Worm (Caenorhabditis elegans) whole organism, young adult: Measurements from ENCODE around the gene kin-30.

Experiments used
- B0261.1 ChIP-seq: sonication (generic microtip); optimal IDR thresholded peaks from 2 replicates; lab custom pipeline; 2016; ENCODE audit warnings: mild to moderate bottlenecking, missing genetic modification characterization, moderate library complexity, missing compliant biosample characterization
- F23B12.7 ChIP-seq: sonication (generic microtip); optimal IDR thresholded peaks from 2 replicates; lab custom pipeline; 2017; ENCODE audit warnings: missing genetic modification characterization, mild to moderate bottlenecking, missing compliant biosample characterization, antibody characterized with exemption, moderate library complexity; ENCODE audit not compliant: insufficient read depth
- F37B4.10 ChIP-seq: fragments of 200-800 bp; sonication (Bioruptor generic); IDR thresholded peaks from 2 replicates; pipeline ENCODE4 v1.3.6; 2022; ENCODE audit warnings: missing genetic modification characterization, missing compliant biosample characterization
- F57C9.4 ChIP-seq: sonication (generic microtip); optimal IDR thresholded peaks from 2 replicates; lab custom pipeline; 2017; ENCODE audit warnings: mild to moderate bottlenecking, missing genetic modification characterization, missing compliant biosample characterization
- K12H6.12 ChIP-seq: fragments of 200-800 bp; sonication (Bioruptor generic); optimal IDR thresholded peaks from 2 replicates; lab custom pipeline; 2018; ENCODE audit warnings: mild to moderate bottlenecking, missing genetic modification characterization, missing compliant biosample characterization
- Y95B8A.8 ChIP-seq: fragments of 200-800 bp; sonication (Bioruptor generic); IDR thresholded peaks from 2 replicates; pipeline ENCODE4 v1.3.6; 2022; ENCODE audit warnings: missing genetic modification reagents, missing genetic modification characterization, missing compliant biosample characterization
- ama-1 ChIP-seq, 3 experiments: fragments of 150-350 bp in 1 of 3; sonication (generic microtip) in 2 of 3; optimal IDR thresholded peaks; 2 replicates each; lab custom pipeline; 2014 to 2018; ENCODE audit warnings: missing biosample characterization in 2 of 3, missing genetic modification characterization in 2 of 3, missing genetic modification reagents in 2 of 3
- aptf-3 ChIP-seq: fragments of 200-800 bp; sonication (Bioruptor generic); IDR thresholded peaks from 2 replicates; pipeline ENCODE4 v1.3.6; 2022; ENCODE audit warnings: missing genetic modification characterization, missing compliant biosample characterization
- atf-7 ChIP-seq: sonication (generic microtip); optimal IDR thresholded peaks from 2 replicates; lab custom pipeline; 2017; ENCODE audit warnings: mild to moderate bottlenecking, missing genetic modification characterization, missing compliant biosample characterization
- attf-3 ChIP-seq: fragments of 200-800 bp; sonication (Bioruptor generic); conservative IDR thresholded peaks from 2 replicates; pipeline ENCODE4 v1.3.6; 2022; ENCODE audit warnings: missing genetic modification reagents, missing genetic modification characterization, missing compliant biosample characterization
- attf-5 ChIP-seq: fragments of 200-800 bp; sonication (Bioruptor generic); optimal IDR thresholded peaks from 2 replicates; lab custom pipeline; 2018; ENCODE audit warnings: mild to moderate bottlenecking, missing genetic modification characterization, missing compliant biosample characterization
- ccch-3 ChIP-seq: fragments of 200-800 bp; sonication (Bioruptor generic); optimal IDR thresholded peaks from 2 replicates; lab custom pipeline; 2018; ENCODE audit warnings: mild to moderate bottlenecking, missing genetic modification characterization, missing compliant biosample characterization
- cebp-2 ChIP-seq: fragments of 200-800 bp; sonication (Bioruptor generic); IDR thresholded peaks from 2 replicates; pipeline ENCODE4 v1.3.6; 2022; ENCODE audit warnings: missing genetic modification characterization, missing compliant biosample characterization
- ceh-100 ChIP-seq: fragments of 200-800 bp; sonication (Bioruptor generic); IDR thresholded peaks from 2 replicates; pipeline ENCODE4 v1.3.6; 2022; ENCODE audit warnings: missing genetic modification reagents, missing genetic modification characterization, missing compliant biosample characterization
- ceh-58 ChIP-seq: fragments of 200-800 bp; sonication (Bioruptor generic); IDR thresholded peaks from 2 replicates; pipeline ENCODE4 v1.3.6; 2022; ENCODE audit warnings: missing genetic modification characterization, missing compliant biosample characterization
- ceh-79 ChIP-seq: sonication (generic microtip); optimal IDR thresholded peaks from 2 replicates; lab custom pipeline; 2017; ENCODE audit warnings: mild to moderate bottlenecking, missing genetic modification characterization, missing compliant biosample characterization
- chd-7 ChIP-seq: sonication (generic microtip); optimal IDR thresholded peaks from 2 replicates; lab custom pipeline; 2016; ENCODE audit warnings: mild to moderate bottlenecking, missing genetic modification characterization, moderate library complexity, missing compliant biosample characterization
- dpff-1 ChIP-seq: sonication (generic microtip); optimal IDR thresholded peaks from 2 replicates; lab custom pipeline; 2017; ENCODE audit warnings: mild to moderate bottlenecking, missing genetic modification characterization, missing compliant biosample characterization
- egrh-3 ChIP-seq: fragments of 200-800 bp; sonication (Bioruptor generic); IDR thresholded peaks from 2 replicates; pipeline ENCODE4 v1.3.6; 2022; ENCODE audit warnings: missing genetic modification reagents, missing genetic modification characterization, missing compliant biosample characterization
- ets-4 ChIP-seq: fragments of 200-800 bp; sonication (Bioruptor generic); optimal IDR thresholded peaks from 2 replicates; lab custom pipeline; 2018; ENCODE audit warnings: mild to moderate bottlenecking, missing genetic modification characterization, missing compliant biosample characterization
- gei-17 ChIP-seq: fragments of 200-800 bp; sonication (Bioruptor generic); optimal IDR thresholded peaks from 2 replicates; lab custom pipeline; 2018; ENCODE audit warnings: mild to moderate bottlenecking, missing genetic modification characterization, missing compliant biosample characterization
- hmg-20 ChIP-seq: fragments of 200-800 bp; sonication (Bioruptor generic); IDR thresholded peaks from 2 replicates; pipeline ENCODE4 v1.3.6; 2022; ENCODE audit warnings: missing genetic modification reagents, missing genetic modification characterization, missing compliant biosample characterization
- hsf-1 ChIP-seq: fragments of 200-800 bp; sonication (Bioruptor generic); IDR thresholded peaks from 2 replicates; pipeline ENCODE4 v1.3.6; 2022; ENCODE audit warnings: missing genetic modification reagents, missing genetic modification characterization, missing compliant biosample characterization
- lin-54 ChIP-seq: fragments of 200-800 bp; sonication (Bioruptor generic); optimal IDR thresholded peaks from 2 replicates; lab custom pipeline; 2018; ENCODE audit warnings: mild to moderate bottlenecking, missing genetic modification characterization, missing compliant biosample characterization
- lsy-27 ChIP-seq: sonication (generic microtip); optimal IDR thresholded peaks from 2 replicates; lab custom pipeline; 2017; ENCODE audit warnings: missing genetic modification characterization, mild to moderate bottlenecking, missing compliant biosample characterization, antibody characterized with exemption, missing genotype, borderline replicate concordance; ENCODE audit not compliant: insufficient read depth
- madf-10 ChIP-seq: sonication (generic microtip); optimal IDR thresholded peaks from 2 replicates; lab custom pipeline; 2016; ENCODE audit warnings: mild to moderate bottlenecking, missing genetic modification characterization, missing compliant biosample characterization
- madf-3 ChIP-seq: fragments of 200-800 bp; sonication (Bioruptor generic); IDR thresholded peaks from 2 replicates; pipeline ENCODE4 v1.3.6; 2022; ENCODE audit warnings: missing genetic modification reagents, missing genetic modification characterization, missing compliant biosample characterization
- madf-6 ChIP-seq: fragments of 200-800 bp; sonication (Bioruptor generic); IDR thresholded peaks from 2 replicates; pipeline ENCODE4 v1.3.6; 2022; ENCODE audit warnings: missing genetic modification reagents, missing genetic modification characterization, missing compliant biosample characterization
- madf-8 ChIP-seq: fragments of 200-800 bp; sonication (Bioruptor generic); conservative IDR thresholded peaks from 2 replicates; pipeline ENCODE4 v1.3.6; 2022; ENCODE audit warnings: missing genetic modification reagents, missing genetic modification characterization, missing compliant biosample characterization
- nfya-2 ChIP-seq: fragments of 200-800 bp; sonication (Bioruptor generic); IDR thresholded peaks from 2 replicates; pipeline ENCODE4 v1.3.6; 2022; ENCODE audit warnings: missing genetic modification reagents, missing genetic modification characterization, missing compliant biosample characterization
- nhr-179 ChIP-seq: sonication (generic microtip); optimal IDR thresholded peaks from 2 replicates; lab custom pipeline; 2016; ENCODE audit warnings: mild to moderate bottlenecking, missing genetic modification characterization, missing compliant biosample characterization
- nhr-27 ChIP-seq: fragments of 200-800 bp; sonication (Bioruptor generic); optimal IDR thresholded peaks from 2 replicates; lab custom pipeline; 2018; ENCODE audit warnings: mild to moderate bottlenecking, missing genetic modification characterization, moderate library complexity, missing compliant biosample characterization
- nhr-80 ChIP-seq: sonication (generic microtip); optimal IDR thresholded peaks from 2 replicates; lab custom pipeline; 2016; ENCODE audit warnings: missing genetic modification characterization, missing compliant biosample characterization
- pbrm-1 ChIP-seq: fragments of 200-800 bp; sonication (Bioruptor generic); IDR thresholded peaks from 2 replicates; pipeline ENCODE4 v1.3.6; 2022; ENCODE audit warnings: missing genetic modification reagents, missing genetic modification characterization, missing compliant biosample characterization
- sea-2 ChIP-seq: fragments of 200-800 bp; sonication (Bioruptor generic); IDR thresholded peaks from 2 replicates; pipeline ENCODE4 v1.3.6; 2022; ENCODE audit warnings: missing genetic modification characterization, missing compliant biosample characterization
- somi-1 ChIP-seq: fragments of 200-800 bp; sonication (Bioruptor generic); optimal IDR thresholded peaks from 2 replicates; lab custom pipeline; 2018; ENCODE audit warnings: mild to moderate bottlenecking, missing genetic modification characterization, missing compliant biosample characterization
- tbx-9 ChIP-seq: sonication (generic microtip); optimal IDR thresholded peaks from 2 replicates; lab custom pipeline; 2016; ENCODE audit warnings: borderline replicate concordance, missing genetic modification characterization, inconsistent platforms, missing compliant biosample characterization
- tlf-1 ChIP-seq: fragments of 200-800 bp; sonication (Bioruptor generic); optimal IDR thresholded peaks from 2 replicates; lab custom pipeline; 2018; ENCODE audit warnings: mild to moderate bottlenecking, missing genetic modification characterization, missing compliant biosample characterization
- zfh-2 ChIP-seq: fragments of 200-800 bp; sonication (Bioruptor generic); conservative IDR thresholded peaks from 2 replicates; pipeline ENCODE4 v1.3.6; 2022; ENCODE audit warnings: missing genetic modification reagents, missing genetic modification characterization, missing compliant biosample characterization
- ztf-18 ChIP-seq: sonication (generic microtip); optimal IDR thresholded peaks from 2 replicates; lab custom pipeline; 2016; ENCODE audit warnings: missing genotype, mild to moderate bottlenecking, missing genetic modification characterization, missing compliant biosample characterization
- ztf-28 ChIP-seq: fragments of 200-800 bp; sonication (Bioruptor generic); IDR thresholded peaks from 2 replicates; pipeline ENCODE4 v1.3.6; 2022; ENCODE audit warnings: missing genetic modification reagents, missing genetic modification characterization, missing compliant biosample characterization

Gene kin-30

ce11 chrV:15276915-15277314 lies 32.4 kb downstream of the kin-30 start, which contains the start of gene srw-17:
srw-17 (minus strand) TSS chrV:15277015.
- TF ChIP-seq tbx-9 (tag; lab: Kevin White, UChicago): no peak
- TF ChIP-seq sea-2 (GFP tag; lab: Robert Waterston, UW): no peak

- TF ChIP-seq somi-1 (GFP tag; lab: Kevin White, UChicago) (no peak), egrh-3 (no peak), ceh-100 (GFP tag; lab: Robert Waterston, UW) (no peak), atf-7 (tag; lab: Kevin White, UChicago) (no peak), madf-3 (no peak), F57C9.4 (tag; lab: Kevin White, UChicago) (no peak), hsf-1 (GFP tag; lab: Robert Waterston, UW) (no peak), chd-7 (no peak), aptf-3 (no peak), B0261.1 (tag; lab: Kevin White, UChicago) (no peak), ztf-18 (tag; lab: Kevin White, UChicago) (no peak), lsy-27 (tag; lab: Kevin White, UChicago) (no peak), ets-4 (GFP tag; lab: Kevin White, UChicago) (no peak)
Measured at ce11 chrV:15281279-15281949, 36.9 kb downstream of the kin-30 start, which contains the start of the genes srw-19 and srx-51. srw-19 (minus strand) TSS chrV:15281379. srx-51 (plus strand) TSS chrV:15281899.

- TF ChIP-seq madf-8: no peak
- no peak for TF ChIP-seq ama-1 (optimal IDR thresholded peaks at IDR 0.05; lab: Kevin White, UChicago)
- TF ChIP-seq ama-1 (GFP tag; optimal IDR thresholded peaks at IDR 0.05; lab: Kevin White, UChicago): no peak
- TF ChIP-seq atf-7 (tag; lab: Kevin White, UChicago): peak; percentile 89
- no peak for TF ChIP-seq madf-6
- 0 out of 2 replicates have a peak, but pooled peaks have one; percentile 7 for TF ChIP-seq madf-3
- TF ChIP-seq dpff-1 (tag; lab: Kevin White, UChicago): no peak
- no peak for TF ChIP-seq tlf-1 (GFP tag; lab: Kevin White, UChicago)
- peak; percentile 59 for TF ChIP-seq nhr-80 (tag; lab: Kevin White, UChicago)
- no peak for TF ChIP-seq gei-17 (GFP tag; lab: Kevin White, UChicago)
- no peak for TF ChIP-seq nfya-2
- no peak for TF ChIP-seq ztf-28 (GFP tag; lab: Robert Waterston, UW)
- no peak for TF ChIP-seq Y95B8A.8 (GFP tag; lab: Robert Waterston, UW)
- TF ChIP-seq attf-3: no peak
- TF ChIP-seq zfh-2 (GFP tag; lab: Robert Waterston, UW): no peak
- TF ChIP-seq madf-10 (tag; lab: Kevin White, UChicago): no peak
Measured at ce11 chrV:15285984-15286383, 41.4 kb downstream of the kin-30 start.

- TF ChIP-seq F37B4.10 (GFP tag; lab: Robert Waterston, UW): no peak
- no peak for TF ChIP-seq nhr-27 (tag; lab: Kevin White, UChicago)
- TF ChIP-seq nhr-179 (tag; lab: Kevin White, UChicago): no peak
- no peak for TF ChIP-seq lin-54 (GFP tag; lab: Kevin White, UChicago)
- TF ChIP-seq ceh-58: no peak
- TF ChIP-seq hmg-20 (GFP tag; lab: Robert Waterston, UW): no peak
- no peak for TF ChIP-seq cebp-2 (GFP tag; lab: Robert Waterston, UW)
- TF ChIP-seq ceh-79 (tag; lab: Kevin White, UChicago): no peak
- no peak for TF ChIP-seq tlf-1 (GFP tag; lab: Kevin White, UChicago)
- no peak for TF ChIP-seq ccch-3
- TF ChIP-seq F23B12.7 (tag; lab: Kevin White, UChicago): no peak
- no peak for TF ChIP-seq nfya-2
- no peak for TF ChIP-seq attf-5 (GFP tag; lab: Kevin White, UChicago)
- TF ChIP-seq K12H6.12 (tag; lab: Kevin White, UChicago): no peak
- TF ChIP-seq pbrm-1 (GFP tag; lab: Robert Waterston, UW): no peak
- no peak for TF ChIP-seq somi-1 (GFP tag; lab: Kevin White, UChicago)
- no peak for TF ChIP-seq madf-3
Measured at ce11 chrV:15287856-15288255, 43.3 kb downstream of the kin-30 start, which contains the start of gene cyp-34A1. cyp-34A1 (minus strand) TSS chrV:15287956.
